Worm (Caenorhabditis elegans): ENCODE data around the gene acr-18.

acr-18 gene

ce11 chrV:15505068-15505467 is 53.9 kb downstream of the acr-18 start:
- TF ChIP-seq ham-2 (GFP tag; optimal IDR thresholded peaks at IDR 0.05) (peak; percentile 43), sem-2 (GFP tag; optimal IDR thresholded peaks at IDR 0.05) (peak; percentile 3), sptf-1 (tag; optimal IDR thresholded peaks at IDR 0.05) (peak; percentile 68), tbx-8 (GFP tag; optimal IDR thresholded peaks at IDR 0.05) (no peak), unc-120 (tag; optimal IDR thresholded peaks at IDR 0.05; ENCODE audit: poor library complexity, severe bottlenecking) (no peak), M03D4.4 (tag; optimal IDR thresholded peaks at IDR 0.05) (peak; percentile 54), pha-4 (tag; optimal IDR thresholded peaks at IDR 0.05) (peak; percentile 5), nhr-76 (tag; optimal IDR thresholded peaks at IDR 0.05) (no peak), ztf-11 (tag; optimal IDR thresholded peaks at IDR 0.05) (no peak), mls-2 (tag; optimal IDR thresholded peaks at IDR 0.05) (peak; percentile 39), ceh-83 (GFP tag; optimal IDR thresholded peaks at IDR 0.05) (no peak), nhr-12 (tag; optimal IDR thresholded peaks at IDR 0.05) (no peak), drap-1 (GFP tag; optimal IDR thresholded peaks at IDR 0.05) (peak; percentile 87), cnd-1 (tag; optimal IDR thresholded peaks at IDR 0.05) (peak; percentile 72), bed-3 (GFP tag; optimal IDR thresholded peaks at IDR 0.05) (peak; percentile 42), ceh-43 (GFP tag; optimal IDR thresholded peaks at IDR 0.05) (peak; percentile 11), hlh-1 (tag; optimal IDR thresholded peaks at IDR 0.05) (no peak), nhr-28 (tag; optimal IDR thresholded peaks at IDR 0.05) (no peak), lsy-2 (tag; optimal IDR thresholded peaks at IDR 0.05) (no peak), snpc-4 (tag; optimal IDR thresholded peaks at IDR 0.05) (no peak), zip-8 (tag; optimal IDR thresholded peaks at IDR 0.05) (no peak), flh-1 (GFP tag; optimal IDR thresholded peaks at IDR 0.05) (peak; percentile 3), lin-32 (GFP tag; optimal IDR thresholded peaks at IDR 0.05) (no peak), ces-1 (GFP tag; optimal IDR thresholded peaks at IDR 0.05) (no peak), nhr-237 (tag; optimal IDR thresholded peaks at IDR 0.05) (no peak)

- no peak for TF ChIP-seq nhr-2 (tag; optimal IDR thresholded peaks at IDR 0.05)
These were observed 55.3 kb downstream of the acr-18 start for ce11 chrV:15503603-15504002.
